Worm (Caenorhabditis elegans) whole organism, early embryonic: Measurements from ENCODE around the gene col-176.

Source experiments
- B0310.2 ChIP-seq: sonication (generic microtip); optimal IDR thresholded peaks from 2 replicates; lab custom pipeline; 2016; ENCODE audit warnings: mild to moderate bottlenecking, missing genetic modification characterization, missing compliant biosample characterization
- F13C5.2 ChIP-seq: sonication (generic microtip); optimal IDR thresholded peaks from 2 replicates; lab custom pipeline; 2017; ENCODE audit warnings: mild to moderate bottlenecking, missing genetic modification characterization, inconsistent platforms, missing compliant biosample characterization
- aly-1 ChIP-seq: sonication (generic microtip); optimal IDR thresholded peaks from 2 replicates; lab custom pipeline; 2016; ENCODE audit warnings: missing genetic modification characterization, missing compliant biosample characterization
- ama-1 ChIP-seq: fragments of 150-350 bp; optimal IDR thresholded peaks from 2 replicates; lab custom pipeline; 2014
- ceh-13 ChIP-seq: fragments of 200-800 bp; sonication (Bioruptor generic); optimal IDR thresholded peaks from 2 replicates; lab custom pipeline; 2018; ENCODE audit warnings: mild to moderate bottlenecking, missing genetic modification characterization, missing compliant biosample characterization
- ceh-36 ChIP-seq: sonication (generic microtip); optimal IDR thresholded peaks from 2 replicates; lab custom pipeline; 2016; ENCODE audit warnings: missing genetic modification characterization, inconsistent platforms, missing compliant biosample characterization
- ets-7 ChIP-seq: sonication (generic microtip); optimal IDR thresholded peaks from 2 replicates; lab custom pipeline; 2016; ENCODE audit warnings: missing genotype, missing genetic modification characterization, missing compliant biosample characterization
- flt-1 ChIP-seq: fragments of 200-800 bp; sonication (Bioruptor generic); IDR thresholded peaks from 2 replicates; pipeline ENCODE4 v1.3.6; 2022; ENCODE audit warnings: missing genetic modification characterization, missing compliant biosample characterization
- hmbx-1 ChIP-seq: sonication (generic microtip); optimal IDR thresholded peaks from 2 replicates; lab custom pipeline; 2016; ENCODE audit warnings: mild to moderate bottlenecking, missing genetic modification characterization, missing compliant biosample characterization
- hmg-4 ChIP-seq: fragments of 200-800 bp; sonication (Bioruptor generic); optimal IDR thresholded peaks from 2 replicates; lab custom pipeline; 2018; ENCODE audit warnings: mild to moderate bottlenecking, missing genetic modification characterization, missing compliant biosample characterization
- hnd-1 ChIP-seq: sonication (generic microtip); optimal IDR thresholded peaks from 2 replicates; lab custom pipeline; 2016; ENCODE audit warnings: missing genetic modification characterization, missing compliant biosample characterization
- pes-1 ChIP-seq: fragments of 200-800 bp; sonication (Bioruptor generic); IDR thresholded peaks from 2 replicates; pipeline ENCODE4 v1.3.6; 2022; ENCODE audit warnings: missing genetic modification reagents, missing genetic modification characterization, missing compliant biosample characterization
- scrt-1 ChIP-seq: fragments of 200-800 bp; sonication (Bioruptor generic); IDR thresholded peaks from 2 replicates; pipeline ENCODE4 v1.3.6; 2022; ENCODE audit warnings: missing genetic modification characterization, missing compliant biosample characterization
- sea-1 ChIP-seq: fragments of 200-800 bp; sonication (Bioruptor generic); conservative IDR thresholded peaks from 2 replicates; pipeline ENCODE4 v1.3.6; 2022; ENCODE audit warnings: missing genetic modification characterization, missing compliant biosample characterization
- tbx-11 ChIP-seq: fragments of 200-800 bp; sonication (Bioruptor generic); IDR thresholded peaks from 2 replicates; pipeline ENCODE4 v1.3.6; 2022; ENCODE audit warnings: missing genetic modification characterization, missing compliant biosample characterization
- tbx-37 ChIP-seq: fragments of 200-800 bp; sonication (Bioruptor generic); conservative IDR thresholded peaks from 2 replicates; pipeline ENCODE4 v1.3.6; 2022; ENCODE audit warnings: missing genetic modification reagents, missing genetic modification characterization, missing compliant biosample characterization
- tra-4 ChIP-seq: sonication (generic microtip); optimal IDR thresholded peaks from 2 replicates; lab custom pipeline; 2017; ENCODE audit warnings: missing genetic modification characterization, missing compliant biosample characterization

Gene col-176

DNA sequence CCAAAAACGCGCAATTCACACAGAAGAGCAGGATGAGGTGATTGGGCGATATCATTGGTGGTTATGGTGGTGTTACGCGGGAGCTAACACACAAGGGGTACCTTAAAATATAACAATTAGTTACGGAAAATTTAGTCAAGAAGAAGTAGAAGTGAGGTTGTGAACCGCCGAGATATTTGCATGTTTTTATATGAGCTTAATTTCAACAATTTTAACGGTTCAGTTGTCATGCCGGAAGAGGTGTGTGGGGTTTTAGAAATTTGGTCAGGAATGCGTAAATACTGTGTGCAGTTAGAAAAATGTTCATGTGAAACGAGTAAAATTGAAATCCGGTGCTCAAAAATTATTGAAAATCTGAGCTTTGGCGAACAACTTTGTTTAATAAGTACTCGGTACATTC, 15.5 kb downstream of the col-176 start, which contains the start of gene flp-3:
TSS of gene flp-3 (minus strand) at position 101 of the 400 bp plus-strand sequence.
- no peak for TF ChIP-seq ama-1 (lab: Kevin White, UChicago)
- no peak for TF ChIP-seq tbx-11 (GFP tag; lab: Robert Waterston, UW)
- TF ChIP-seq flt-1 = no peak
- no peak for TF ChIP-seq aly-1 (tag; lab: Kevin White, UChicago)
- no peak for TF ChIP-seq sea-1 (GFP tag; lab: Robert Waterston, UW)
- TF ChIP-seq hmbx-1 (tag; lab: Kevin White, UChicago) = no peak
- no peak for TF ChIP-seq ets-7 (tag; lab: Kevin White, UChicago)
- TF ChIP-seq ceh-36 = no peak
- no peak for TF ChIP-seq hmg-4 (GFP tag; lab: Kevin White, UChicago)
- no peak for TF ChIP-seq hnd-1 (tag; lab: Kevin White, UChicago)
- TF ChIP-seq tbx-37 (GFP tag; lab: Robert Waterston, UW) = no peak
- no peak for TF ChIP-seq tra-4 (tag; lab: Kevin White, UChicago)
- TF ChIP-seq scrt-1 (GFP tag; lab: Robert Waterston, UW) = no peak
- TF ChIP-seq pes-1 (GFP tag; lab: Robert Waterston, UW) = no peak

DNA sequence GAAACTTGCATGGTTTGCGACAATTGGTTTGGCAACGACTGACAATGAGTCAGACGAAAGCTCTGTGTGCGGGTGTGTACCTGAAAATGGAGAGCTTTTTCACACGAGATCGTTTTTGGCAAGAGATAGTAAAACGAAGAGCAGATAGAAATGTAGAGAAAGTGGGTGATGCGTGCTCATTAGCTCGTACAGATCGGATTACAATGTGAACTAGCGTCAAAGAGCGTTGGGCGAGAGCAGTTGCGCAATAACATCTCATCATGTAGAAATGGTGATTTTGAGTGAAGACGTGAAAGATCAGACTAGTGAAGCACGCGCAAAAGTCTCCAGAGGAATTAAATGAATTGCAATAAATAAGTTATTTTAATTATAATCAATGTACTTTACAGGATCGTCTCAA, 17.7 kb downstream of the col-176 start, which contains the start of gene flp-2:
TSS of gene flp-2 (minus strand) at position 101 of the 400 bp plus-strand sequence.
- TF ChIP-seq tbx-11 (GFP tag; lab: Robert Waterston, UW) (no peak), ceh-13 (GFP tag; lab: Kevin White, UChicago) (no peak), B0310.2 (tag; lab: Kevin White, UChicago) (no peak), hmg-4 (GFP tag; lab: Kevin White, UChicago) (no peak), F13C5.2 (tag; lab: Kevin White, UChicago) (no peak), pes-1 (GFP tag; lab: Robert Waterston, UW) (no peak), ets-7 (tag; lab: Kevin White, UChicago) (no peak), ceh-36 (no peak), hnd-1 (tag; lab: Kevin White, UChicago) (no peak), sea-1 (GFP tag; lab: Robert Waterston, UW) (no peak), aly-1 (tag; lab: Kevin White, UChicago) (no peak), scrt-1 (GFP tag; lab: Robert Waterston, UW) (no peak), flt-1 (no peak)

DNA sequence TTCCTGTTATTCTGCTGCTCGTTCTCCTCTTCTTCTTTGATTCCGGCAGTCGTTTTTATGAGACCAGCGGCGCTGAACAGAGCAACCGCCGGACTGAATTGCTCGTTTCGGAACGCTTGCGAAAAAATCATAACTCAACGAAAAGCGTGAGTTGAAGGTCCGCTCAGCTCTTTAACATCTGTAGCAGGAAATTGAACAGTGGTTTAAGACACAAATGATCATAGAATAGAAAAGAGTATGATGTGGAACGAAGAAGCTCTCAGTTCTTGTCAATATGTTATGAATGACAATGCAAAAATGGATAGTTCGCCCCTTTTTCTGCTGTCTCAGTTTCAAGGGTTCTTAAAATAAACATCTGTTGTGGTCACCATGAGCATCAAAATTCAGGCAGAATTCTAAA, 36.3 kb downstream of the col-176 start:
- TF ChIP-seq tbx-37 (GFP tag; lab: Robert Waterston, UW) (no peak), ets-7 (tag; lab: Kevin White, UChicago) (no peak)

DNA sequence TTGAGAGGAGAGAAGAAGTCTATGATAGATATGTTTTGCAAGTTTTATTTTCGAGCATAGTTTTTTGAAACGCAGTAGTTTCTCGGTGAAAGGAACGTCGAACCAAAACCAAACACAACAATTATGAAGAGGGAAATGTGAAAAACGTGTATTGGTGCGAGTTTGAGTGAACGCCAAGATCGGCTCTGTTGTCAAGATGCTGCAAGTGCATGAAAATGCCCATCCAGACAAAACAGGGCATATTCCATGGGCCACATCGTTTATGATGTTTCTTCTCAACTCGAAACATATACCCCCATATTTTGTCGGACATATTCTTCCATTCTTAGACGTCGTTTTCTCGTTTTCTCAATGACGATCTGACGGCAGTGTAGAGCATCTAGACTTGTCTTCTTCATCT, 45.6 kb downstream of the col-176 start:
- TF ChIP-seq pes-1 (GFP tag; lab: Robert Waterston, UW) = no peak
- no peak for TF ChIP-seq ets-7 (tag; lab: Kevin White, UChicago)
- no peak for TF ChIP-seq hmbx-1 (tag; lab: Kevin White, UChicago)
- no peak for TF ChIP-seq tra-4 (tag; lab: Kevin White, UChicago)
- TF ChIP-seq scrt-1 (GFP tag; lab: Robert Waterston, UW) = no peak
- no peak for TF ChIP-seq F13C5.2 (tag; lab: Kevin White, UChicago)
- TF ChIP-seq hnd-1 (tag; lab: Kevin White, UChicago) = no peak
- TF ChIP-seq B0310.2 (tag; lab: Kevin White, UChicago) = no peak
- no peak for TF ChIP-seq flt-1
- TF ChIP-seq sea-1 (GFP tag; lab: Robert Waterston, UW) = no peak
- no peak for TF ChIP-seq ceh-36
- TF ChIP-seq tbx-11 (GFP tag; lab: Robert Waterston, UW) = no peak
- no peak for TF ChIP-seq ama-1 (lab: Kevin White, UChicago)
- no peak for TF ChIP-seq ceh-13 (GFP tag; lab: Kevin White, UChicago)
- TF ChIP-seq aly-1 (tag; lab: Kevin White, UChicago) = no peak
- TF ChIP-seq tbx-37 (GFP tag; lab: Robert Waterston, UW) = no peak
- TF ChIP-seq hmg-4 (GFP tag; lab: Kevin White, UChicago) = no peak

DNA sequence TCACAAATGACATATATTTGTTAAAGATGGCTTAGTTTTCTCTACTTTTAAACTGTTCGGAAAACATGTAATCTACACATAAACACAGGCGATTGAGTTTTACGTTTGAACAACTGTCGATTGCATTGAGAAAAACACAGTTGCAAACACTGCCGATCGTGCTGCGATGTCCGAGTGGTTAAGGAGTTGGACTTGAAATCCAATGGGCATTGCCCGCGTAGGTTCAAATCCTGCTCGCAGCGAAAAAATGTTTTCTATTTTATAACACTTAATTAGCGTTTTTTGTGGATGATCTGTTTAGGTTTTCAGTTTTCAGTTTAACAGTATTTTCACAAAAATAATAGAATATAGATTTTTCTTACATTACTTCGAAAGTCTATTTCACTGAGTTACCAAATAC, 46.9 kb downstream of the col-176 start:
- no peak for TF ChIP-seq flt-1
- TF ChIP-seq hmbx-1 (tag; lab: Kevin White, UChicago) = no peak
- no peak for TF ChIP-seq pes-1 (GFP tag; lab: Robert Waterston, UW)
- no peak for TF ChIP-seq ets-7 (tag; lab: Kevin White, UChicago)
- TF ChIP-seq F13C5.2 (tag; lab: Kevin White, UChicago) = no peak
- TF ChIP-seq ceh-36 = no peak
- no peak for TF ChIP-seq hnd-1 (tag; lab: Kevin White, UChicago)
- TF ChIP-seq hmg-4 (GFP tag; lab: Kevin White, UChicago) = no peak
- no peak for TF ChIP-seq tra-4 (tag; lab: Kevin White, UChicago)
- TF ChIP-seq ama-1 (lab: Kevin White, UChicago) = no peak
- TF ChIP-seq aly-1 (tag; lab: Kevin White, UChicago) = no peak
- TF ChIP-seq scrt-1 (GFP tag; lab: Robert Waterston, UW) = no peak
- TF ChIP-seq sea-1 (GFP tag; lab: Robert Waterston, UW) = no peak
- no peak for TF ChIP-seq ceh-13 (GFP tag; lab: Kevin White, UChicago)
- TF ChIP-seq tbx-37 (GFP tag; lab: Robert Waterston, UW) = no peak
- TF ChIP-seq B0310.2 (tag; lab: Kevin White, UChicago) = no peak
- no peak for TF ChIP-seq tbx-11 (GFP tag; lab: Robert Waterston, UW)
